Fruit fly (Drosophila melanogaster): ENCODE data around the gene CG1537.

The CG1537 gene

DNA sequence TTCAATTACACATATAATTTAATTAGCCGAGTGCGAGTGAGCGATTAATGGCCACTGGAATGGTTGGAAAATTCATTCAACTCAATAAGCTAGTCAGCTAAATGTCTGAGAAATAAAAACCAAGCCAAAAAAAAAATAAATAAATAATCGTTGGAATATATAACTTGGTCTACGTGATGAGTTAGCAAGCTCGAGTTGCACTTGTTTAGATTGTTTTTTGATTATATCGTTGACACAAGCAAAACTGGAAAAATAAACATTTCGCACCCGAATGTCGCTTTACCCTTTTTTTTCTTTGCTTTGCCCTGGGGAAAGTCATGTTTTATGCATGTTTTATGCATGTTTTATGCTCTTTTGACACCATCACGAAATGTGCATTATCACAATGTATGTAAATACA lies 20.0 kb upstream of the CG1537 start:
- TF ChIP-seq CG8301 (tag; optimal IDR thresholded peaks at IDR 0.05) (no peak), CG4496 (GFP tag; IDR thresholded peaks at IDR 0.05) (no peak), fd96Ca (GFP tag; IDR thresholded peaks at IDR 0.05) (no peak), EcR (GFP tag; optimal IDR thresholded peaks at IDR 0.05) (no peak), CG17806 (tag; optimal IDR thresholded peaks at IDR 0.05) (no peak), rn (GFP tag; IDR thresholded peaks at IDR 0.05) (no peak), CG9948 (tag; optimal IDR thresholded peaks at IDR 0.05) (no peak), CG32121 (GFP tag; IDR thresholded peaks at IDR 0.05) (no peak), Pif1B (GFP tag; optimal IDR thresholded peaks at IDR 0.05) (no peak), Snoo (tag; optimal IDR thresholded peaks at IDR 0.05) (no peak), CG13204 (GFP tag; optimal IDR thresholded peaks at IDR 0.05) (no peak), Pif1A (GFP tag; optimal IDR thresholded peaks at IDR 0.05) (no peak), Ets98B (GFP tag; IDR thresholded peaks at IDR 0.05) (no peak), CG8159 (tag; optimal IDR thresholded peaks at IDR 0.05) (no peak), CG14655 (GFP tag; optimal IDR thresholded peaks at IDR 0.05) (no peak), CG15710 (tag; optimal IDR thresholded peaks at IDR 0.05) (no peak), CG10348 (GFP tag; IDR thresholded peaks at IDR 0.05) (no peak)

DNA sequence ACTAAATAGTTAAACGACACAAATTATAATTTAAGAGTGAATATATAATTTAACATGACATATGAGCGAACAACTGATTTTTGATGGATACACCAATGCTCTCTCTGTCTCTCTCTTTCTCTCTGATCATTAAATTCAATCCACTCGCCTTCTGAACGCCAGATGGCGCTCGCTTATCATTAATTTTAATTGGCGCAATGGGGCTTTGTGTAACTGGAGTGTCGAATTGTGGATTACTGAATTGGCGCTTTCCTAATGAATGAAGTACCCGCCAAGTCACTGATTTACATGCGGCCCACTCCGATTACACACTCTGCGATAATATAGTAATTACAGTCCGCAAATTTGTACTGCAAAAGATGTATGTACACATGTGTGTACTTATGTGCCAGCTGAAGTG lies 18.9 kb upstream of the CG1537 start:
- TF ChIP-seq CG32121 (GFP tag; IDR thresholded peaks at IDR 0.05) (no peak), CG17806 (tag; optimal IDR thresholded peaks at IDR 0.05) (no peak), CG13204 (GFP tag; optimal IDR thresholded peaks at IDR 0.05) (no peak), Ets98B (GFP tag; IDR thresholded peaks at IDR 0.05) (no peak), CG8159 (tag; optimal IDR thresholded peaks at IDR 0.05) (no peak), CG14655 (GFP tag; optimal IDR thresholded peaks at IDR 0.05) (no peak), fd96Ca (GFP tag; IDR thresholded peaks at IDR 0.05) (no peak), CG9948 (tag; optimal IDR thresholded peaks at IDR 0.05) (no peak), gl (tag; optimal IDR thresholded peaks at IDR 0.05) (no peak), CG12605 (GFP tag; IDR thresholded peaks at IDR 0.05) (no peak), CG4496 (GFP tag; IDR thresholded peaks at IDR 0.05) (no peak), CG10348 (GFP tag; IDR thresholded peaks at IDR 0.05) (no peak), rn (GFP tag; IDR thresholded peaks at IDR 0.05) (no peak), CG8301 (tag; optimal IDR thresholded peaks at IDR 0.05) (no peak), CG15710 (tag; optimal IDR thresholded peaks at IDR 0.05) (no peak), CG34367 (tag; optimal IDR thresholded peaks at IDR 0.05) (no peak), D1 (tag; optimal IDR thresholded peaks at IDR 0.05) (no peak), Snoo (tag; optimal IDR thresholded peaks at IDR 0.05) (no peak), EcR (GFP tag; optimal IDR thresholded peaks at IDR 0.05) (no peak), Pif1B (GFP tag; optimal IDR thresholded peaks at IDR 0.05) (no peak)

DNA sequence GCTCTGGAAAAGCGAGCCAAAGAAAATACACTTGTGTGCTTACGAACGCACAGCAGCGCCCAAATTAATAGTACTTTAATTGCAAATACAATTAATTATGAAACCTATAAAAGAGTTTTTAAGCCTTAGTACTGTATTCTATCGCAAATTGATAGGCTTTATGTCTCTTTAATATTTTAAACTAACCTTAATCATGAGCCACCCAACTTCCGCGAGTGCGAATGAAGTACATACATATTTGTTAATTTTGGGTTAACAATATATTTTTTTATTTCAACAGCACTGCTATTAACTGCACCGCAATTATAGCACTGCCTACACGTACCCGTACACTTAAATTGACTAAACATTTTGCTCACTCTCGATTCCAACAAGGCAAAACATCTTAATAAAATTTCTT lies 18.3 kb upstream of the CG1537 start:
- TF ChIP-seq CG13204 (GFP tag; optimal IDR thresholded peaks at IDR 0.05), result no peak
- peak; percentile 22 for TF ChIP-seq CG34367 (tag; optimal IDR thresholded peaks at IDR 0.05)
- TF ChIP-seq Ets98B (GFP tag; IDR thresholded peaks at IDR 0.05), result peak; percentile 35; the same call in 1 of the 2 replicates
- TF ChIP-seq EcR (GFP tag; optimal IDR thresholded peaks at IDR 0.05), result no peak
- no peak for TF ChIP-seq Snoo (tag; optimal IDR thresholded peaks at IDR 0.05)
- no peak for TF ChIP-seq gl (tag; optimal IDR thresholded peaks at IDR 0.05)
- TF ChIP-seq CG9948 (tag; optimal IDR thresholded peaks at IDR 0.05), result peak; percentile 52
- 0 out of 3 replicates have a peak, but pooled peaks have one; percentile 42 for TF ChIP-seq fd96Ca (GFP tag; IDR thresholded peaks at IDR 0.05)
- no peak for TF ChIP-seq Pif1B (GFP tag; optimal IDR thresholded peaks at IDR 0.05)
- 0 out of 2 replicates have a peak, but pooled peaks have one; percentile 43 for TF ChIP-seq CG32121 (GFP tag; IDR thresholded peaks at IDR 0.05)
- no peak for TF ChIP-seq CG10348 (GFP tag; IDR thresholded peaks at IDR 0.05)
- TF ChIP-seq rn (GFP tag; IDR thresholded peaks at IDR 0.05), result no peak
- no peak for TF ChIP-seq Pif1A (GFP tag; optimal IDR thresholded peaks at IDR 0.05)
- 0 out of 2 replicates have a peak, but pooled peaks have one; percentile 23 for TF ChIP-seq CG12605 (GFP tag; IDR thresholded peaks at IDR 0.05)
- TF ChIP-seq CG14655 (GFP tag; optimal IDR thresholded peaks at IDR 0.05), result peak; percentile 64
- peak; percentile 58 for TF ChIP-seq CG15710 (tag; optimal IDR thresholded peaks at IDR 0.05)
- no peak for TF ChIP-seq D1 (tag; optimal IDR thresholded peaks at IDR 0.05)
- peak; percentile 56 for TF ChIP-seq CG8301 (tag; optimal IDR thresholded peaks at IDR 0.05)
- peak; percentile 56 for TF ChIP-seq CG8159 (tag; optimal IDR thresholded peaks at IDR 0.05)
- no peak for TF ChIP-seq CG17806 (tag; optimal IDR thresholded peaks at IDR 0.05)
- peak; percentile 66 for TF ChIP-seq CG4496 (GFP tag; IDR thresholded peaks at IDR 0.05)

DNA sequence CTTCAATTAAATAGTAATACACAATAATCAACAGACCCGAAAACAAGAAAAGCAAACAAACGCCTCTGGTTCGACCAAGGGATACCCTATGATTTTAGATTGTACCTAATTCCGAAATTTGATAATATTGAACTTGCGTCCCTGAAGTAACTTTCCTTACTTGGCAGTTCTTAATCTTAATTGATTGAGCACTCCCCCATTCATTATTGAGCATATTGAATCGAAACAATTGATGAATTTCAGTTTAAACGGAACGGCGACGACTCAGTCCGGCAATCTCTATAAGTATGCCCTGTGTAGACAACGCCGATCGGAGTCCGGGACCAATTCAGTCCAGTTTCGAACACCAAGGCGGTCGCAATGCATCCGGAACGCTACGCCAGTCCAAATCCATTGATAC lies 3.3 kb upstream of the CG1537 start, which contains the start of gene CG15203:
Gene CG15203, plus strand, starts transcription at position 301 of the 400 bp plus-strand sequence.
- no peak for TF ChIP-seq gl (tag; optimal IDR thresholded peaks at IDR 0.05)
- no peak for TF ChIP-seq CG17806 (tag; optimal IDR thresholded peaks at IDR 0.05)
- no peak for TF ChIP-seq CG12605 (GFP tag; IDR thresholded peaks at IDR 0.05)
- no peak for TF ChIP-seq CG10348 (GFP tag; IDR thresholded peaks at IDR 0.05)
- no peak for TF ChIP-seq rn (GFP tag; IDR thresholded peaks at IDR 0.05)
- TF ChIP-seq CG32121 (GFP tag; IDR thresholded peaks at IDR 0.05), result no peak
- no peak for TF ChIP-seq CG4496 (GFP tag; IDR thresholded peaks at IDR 0.05)
- no peak for TF ChIP-seq CG34367 (tag; optimal IDR thresholded peaks at IDR 0.05)
- no peak for TF ChIP-seq Ets98B (GFP tag; IDR thresholded peaks at IDR 0.05)

DNA sequence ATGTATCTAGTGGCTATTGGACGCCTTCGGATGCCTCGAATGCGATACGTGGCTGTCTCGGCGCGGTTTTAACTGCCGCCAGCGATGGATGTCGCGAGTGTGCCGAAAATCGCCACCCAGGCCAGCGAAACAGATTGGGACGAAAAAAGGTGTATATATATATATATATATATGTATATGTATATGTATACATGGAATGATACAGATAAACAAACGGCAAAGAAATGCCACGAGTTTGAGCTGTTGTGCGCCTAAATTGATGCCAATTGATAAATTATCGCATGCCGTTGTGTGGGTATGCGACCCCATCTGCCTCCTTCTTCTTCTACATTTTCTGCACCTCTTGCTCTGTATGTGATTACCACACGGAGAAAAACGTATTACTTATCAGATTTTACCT lies 3.5 kb downstream of the CG1537 start, which contains the start of gene CG1545:
Gene CG1545, minus strand, starts transcription at position 101 of the 400 bp plus-strand sequence.
- no peak for TF ChIP-seq Snoo (tag; optimal IDR thresholded peaks at IDR 0.05)
- no peak for TF ChIP-seq Pif1A (GFP tag; optimal IDR thresholded peaks at IDR 0.05)
- no peak for TF ChIP-seq CG32121 (GFP tag; IDR thresholded peaks at IDR 0.05)
- no peak for TF ChIP-seq CG10348 (GFP tag; IDR thresholded peaks at IDR 0.05)
- TF ChIP-seq CG15710 (tag; optimal IDR thresholded peaks at IDR 0.05), result no peak
- no peak for TF ChIP-seq CG9948 (tag; optimal IDR thresholded peaks at IDR 0.05)
- no peak for TF ChIP-seq CG17806 (tag; optimal IDR thresholded peaks at IDR 0.05)
- TF ChIP-seq rn (GFP tag; IDR thresholded peaks at IDR 0.05), result no peak
- no peak for TF ChIP-seq gl (tag; optimal IDR thresholded peaks at IDR 0.05)

DNA sequence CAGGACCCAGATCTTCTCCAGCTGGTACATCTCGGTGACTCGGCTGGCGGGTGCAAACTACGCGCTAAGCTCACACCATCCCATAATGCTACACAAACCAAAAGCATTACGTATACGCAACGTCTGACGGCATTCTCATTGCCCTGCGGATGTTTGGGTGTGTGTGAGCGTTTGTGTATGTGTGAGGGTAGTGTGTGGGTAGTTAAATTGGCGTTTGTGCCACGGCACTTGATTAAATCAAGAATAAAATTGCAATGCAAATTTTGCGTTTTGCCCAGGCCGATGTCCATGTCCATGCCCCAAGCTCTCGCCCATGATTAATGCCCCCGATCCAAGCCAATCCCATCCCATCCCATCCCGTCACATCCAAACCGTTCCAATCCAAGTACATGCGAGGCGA lies 9.5 kb downstream of the CG1537 start, which contains the start of gene CG1552:
Gene CG1552, minus strand, starts transcription at position 101 of the 400 bp plus-strand sequence.
- no peak for TF ChIP-seq CG10348 (GFP tag; IDR thresholded peaks at IDR 0.05)
